Worm (Caenorhabditis elegans) whole organism, late embryonic: ENCODE measurements around the gene nsph-3.2.

ENCODE experiments used
- F13H6.1 ChIP-seq: sonication (generic microtip); optimal IDR thresholded peaks from 2 replicates; lab custom pipeline; 2016; ENCODE audit warnings: missing genetic modification characterization, missing compliant biosample characterization
- T23F11.4 ChIP-seq: fragments of 200-800 bp; sonication (Bioruptor generic); optimal IDR thresholded peaks from 2 replicates; lab custom pipeline; 2018; ENCODE audit warnings: mild to moderate bottlenecking, missing genetic modification characterization, missing compliant biosample characterization
- ahr-1 ChIP-seq: sonication (generic microtip); optimal IDR thresholded peaks from 2 replicates; lab custom pipeline; 2016; ENCODE audit warnings: missing genetic modification characterization, missing compliant biosample characterization
- ama-1 ChIP-seq: fragments of 150-350 bp; optimal IDR thresholded peaks from 2 replicates; lab custom pipeline; 2014
- ceh-14 ChIP-seq: sonication (generic microtip); optimal IDR thresholded peaks from 2 replicates; lab custom pipeline; 2016; ENCODE audit warnings: missing genotype, missing genetic modification characterization, missing compliant biosample characterization
- ceh-2 ChIP-seq: sonication (generic microtip); optimal IDR thresholded peaks from 2 replicates; lab custom pipeline; 2016; ENCODE audit warnings: missing genotype, missing genetic modification characterization, missing compliant biosample characterization
- ceh-22 ChIP-seq: sonication (generic microtip); optimal IDR thresholded peaks from 2 replicates; lab custom pipeline; 2017; ENCODE audit warnings: missing biosample characterization, missing genetic modification characterization
- ceh-24 ChIP-seq: sonication (generic microtip); optimal IDR thresholded peaks from 2 replicates; lab custom pipeline; 2016; ENCODE audit warnings: mild to moderate bottlenecking, missing genetic modification characterization, missing compliant biosample characterization
- ceh-31 ChIP-seq: sonication (generic microtip); optimal IDR thresholded peaks from 2 replicates; lab custom pipeline; 2016; ENCODE audit warnings: missing genetic modification characterization, missing compliant biosample characterization
- ceh-48 ChIP-seq: sonication (generic microtip); optimal IDR thresholded peaks from 2 replicates; lab custom pipeline; 2016; ENCODE audit warnings: missing genetic modification characterization, inconsistent platforms, missing compliant biosample characterization
- ceh-6 ChIP-seq: fragments of 200-800 bp; sonication (Bioruptor generic); optimal IDR thresholded peaks from 2 replicates; lab custom pipeline; 2018; ENCODE audit warnings: mild to moderate bottlenecking, missing genetic modification characterization, missing compliant biosample characterization
- elt-2 ChIP-seq: sonication (generic microtip); optimal IDR thresholded peaks from 2 replicates; lab custom pipeline; 2016; ENCODE audit warnings: missing genetic modification reagents, missing genetic modification characterization, missing compliant biosample characterization
- elt-4 ChIP-seq: sonication (generic microtip); optimal IDR thresholded peaks from 2 replicates; lab custom pipeline; 2016; ENCODE audit warnings: missing genetic modification characterization, missing compliant biosample characterization
- ets-4 ChIP-seq: sonication (generic microtip); optimal IDR thresholded peaks from 2 replicates; lab custom pipeline; 2016; ENCODE audit warnings: missing genetic modification characterization, missing compliant biosample characterization
- fkh-10 ChIP-seq: fragments of 150-350 bp; optimal IDR thresholded peaks from 2 replicates; lab custom pipeline; 2014; ENCODE audit warnings: missing biosample characterization, missing genetic modification reagents, missing genetic modification characterization
- fkh-6 ChIP-seq: sonication (generic microtip); optimal IDR thresholded peaks from 2 replicates; lab custom pipeline; 2016; ENCODE audit warnings: missing genetic modification characterization, missing compliant biosample characterization
- hlh-13 ChIP-seq: fragments of 200-800 bp; sonication (Bioruptor generic); optimal IDR thresholded peaks from 2 replicates; lab custom pipeline; 2018; ENCODE audit warnings: mild to moderate bottlenecking, missing genetic modification characterization, missing compliant biosample characterization
- hlh-30 ChIP-seq: sonication (generic microtip); optimal IDR thresholded peaks from 2 replicates; lab custom pipeline; 2017; ENCODE audit warnings: antibody characterized with exemption, missing genetic modification characterization, missing compliant biosample characterization; ENCODE audit not compliant: insufficient read depth
- hlh-6 ChIP-seq: sonication (generic microtip); optimal IDR thresholded peaks from 2 replicates; lab custom pipeline; 2016; ENCODE audit warnings: missing genotype, missing genetic modification characterization, missing compliant biosample characterization
- hlh-8 ChIP-seq: sonication (generic microtip); optimal IDR thresholded peaks from 2 replicates; lab custom pipeline; 2016; ENCODE audit warnings: missing genotype, missing genetic modification characterization, missing compliant biosample characterization
- lim-6 ChIP-seq: sonication (generic microtip); optimal IDR thresholded peaks from 2 replicates; lab custom pipeline; 2016; ENCODE audit warnings: missing genetic modification characterization, missing compliant biosample characterization
- madf-2 ChIP-seq: sonication (generic microtip); optimal IDR thresholded peaks from 2 replicates; lab custom pipeline; 2017; ENCODE audit warnings: missing genetic modification characterization, missing compliant biosample characterization
- mec-3 ChIP-seq: sonication (generic microtip); optimal IDR thresholded peaks from 2 replicates; lab custom pipeline; 2016; ENCODE audit warnings: borderline replicate concordance, missing genetic modification characterization, missing compliant biosample characterization
- nhr-11 ChIP-seq: fragments of 150-350 bp; optimal IDR thresholded peaks from 2 replicates; lab custom pipeline; 2014; ENCODE audit warnings: missing biosample characterization, missing genetic modification characterization
- npax-4 ChIP-seq: sonication (generic microtip); optimal IDR thresholded peaks from 2 replicates; lab custom pipeline; 2016; ENCODE audit warnings: missing genetic modification characterization, missing compliant biosample characterization
- odd-2 ChIP-seq: sonication (generic microtip); optimal IDR thresholded peaks from 2 replicates; lab custom pipeline; 2017; ENCODE audit warnings: antibody characterized with exemption, mild to moderate bottlenecking, missing genetic modification characterization, missing compliant biosample characterization
- pat-9 ChIP-seq: fragments of 200-800 bp; sonication (Bioruptor generic); optimal IDR thresholded peaks from 2 replicates; lab custom pipeline; 2018; ENCODE audit warnings: mild to moderate bottlenecking, missing genetic modification characterization, moderate library complexity, missing compliant biosample characterization
- pax-1 ChIP-seq: fragments of 150-350 bp; optimal IDR thresholded peaks from 2 replicates; lab custom pipeline; 2014; ENCODE audit warnings: missing biosample characterization, missing genetic modification characterization
- pqm-1 ChIP-seq: sonication (generic microtip); optimal IDR thresholded peaks from 2 replicates; lab custom pipeline; 2016; ENCODE audit warnings: missing genetic modification characterization, missing compliant biosample characterization
- ref-2 ChIP-seq: sonication (generic microtip); optimal IDR thresholded peaks from 2 replicates; lab custom pipeline; 2016; ENCODE audit warnings: missing genetic modification characterization, missing compliant biosample characterization
- rnt-1 ChIP-seq: sonication (generic microtip); optimal IDR thresholded peaks from 2 replicates; lab custom pipeline; 2016; ENCODE audit warnings: missing genetic modification characterization, missing compliant biosample characterization
- sox-2 ChIP-seq: fragments of 200-800 bp; sonication (Bioruptor generic); IDR thresholded peaks from 2 replicates; pipeline ENCODE4 v1.3.6; 2022; ENCODE audit warnings: missing genetic modification reagents, missing genetic modification characterization, missing compliant biosample characterization
- tbx-2 ChIP-seq: sonication (generic microtip); optimal IDR thresholded peaks from 2 replicates; lab custom pipeline; 2016; ENCODE audit warnings: missing genetic modification characterization, missing compliant biosample characterization
- ttx-3 ChIP-seq: sonication (generic microtip); optimal IDR thresholded peaks from 2 replicates; lab custom pipeline; 2016; ENCODE audit warnings: missing genetic modification reagents, missing genetic modification characterization, missing compliant biosample characterization
- unc-3 ChIP-seq, 2 experiments: fragments of 200-800 bp in 1 of 2; sonication (Bioruptor generic) in 1 of 2; sonication (generic microtip) in 1 of 2; conservative IDR thresholded peaks in 1 of 2; optimal IDR thresholded peaks in 1 of 2; 2 replicates each; pipeline versions ENCODE4 v1.3.6 to Lab custom; 2016 to 2022; ENCODE audit warnings: missing compliant biosample characterization in 2 of 2, missing genetic modification characterization in 2 of 2, missing genetic modification reagents in 1 of 2
- unc-42 ChIP-seq: sonication (generic microtip); optimal IDR thresholded peaks from 2 replicates; lab custom pipeline; 2016; ENCODE audit warnings: missing genotype, missing genetic modification characterization, missing compliant biosample characterization
- unc-55 ChIP-seq: sonication (generic microtip); optimal IDR thresholded peaks from 2 replicates; lab custom pipeline; 2017; ENCODE audit warnings: missing biosample characterization, missing genetic modification reagents, missing genetic modification characterization
- unc-86 ChIP-seq: sonication (generic microtip); optimal IDR thresholded peaks from 2 replicates; lab custom pipeline; 2016; ENCODE audit warnings: missing genetic modification characterization, missing compliant biosample characterization
- zip-5 ChIP-seq: sonication (generic microtip); optimal IDR thresholded peaks from 2 replicates; lab custom pipeline; 2016; ENCODE audit warnings: missing genetic modification characterization, missing compliant biosample characterization

The nsph-3.2 gene

ce11 chrIV:10112570-10112969 lies at the start of gene nsph-3.2:
Gene nsph-3.2, plus strand, starts transcription at chrIV:10112870.
- TF ChIP-seq fkh-10 (GFP tag; lab: Kevin White, UChicago) (no peak), hlh-8 (no peak), F13H6.1 (no peak), nhr-11 (no peak), ceh-2 (tag; lab: Kevin White, UChicago) (no peak), ceh-31 (tag; lab: Kevin White, UChicago) (no peak), ets-4 (tag; lab: Kevin White, UChicago) (no peak), ceh-48 (tag; lab: Kevin White, UChicago) (no peak), elt-4 (tag; lab: Kevin White, UChicago) (no peak), pat-9 (tag; lab: Kevin White, UChicago) (no peak), ttx-3 (tag; lab: Kevin White, UChicago) (no peak), mec-3 (tag; lab: Kevin White, UChicago) (no peak), ceh-24 (tag; lab: Kevin White, UChicago) (no peak), ceh-14 (tag; lab: Kevin White, UChicago) (no peak)

- TF ChIP-seq T23F11.4 (GFP tag; lab: Kevin White, UChicago) = no peak
- no peak for TF ChIP-seq ttx-3 (tag; lab: Kevin White, UChicago)
- no peak for TF ChIP-seq odd-2 (tag; lab: Kevin White, UChicago)
- no peak for TF ChIP-seq unc-3 (GFP tag; conservative IDR thresholded peaks at IDR 0.05; lab: Robert Waterston, UW)
- no peak for TF ChIP-seq unc-3 (tag; optimal IDR thresholded peaks at IDR 0.05; lab: Kevin White, UChicago)
- TF ChIP-seq tbx-2 (tag; lab: Kevin White, UChicago) = no peak
- TF ChIP-seq npax-4 = no peak
- TF ChIP-seq fkh-6 = no peak
- TF ChIP-seq pqm-1 = no peak
- no peak for TF ChIP-seq hlh-30 (tag; lab: Kevin White, UChicago)
Observed at ce11 chrIV:10063941-10064340, 48.7 kb upstream of the nsph-3.2 start.

DNA sequence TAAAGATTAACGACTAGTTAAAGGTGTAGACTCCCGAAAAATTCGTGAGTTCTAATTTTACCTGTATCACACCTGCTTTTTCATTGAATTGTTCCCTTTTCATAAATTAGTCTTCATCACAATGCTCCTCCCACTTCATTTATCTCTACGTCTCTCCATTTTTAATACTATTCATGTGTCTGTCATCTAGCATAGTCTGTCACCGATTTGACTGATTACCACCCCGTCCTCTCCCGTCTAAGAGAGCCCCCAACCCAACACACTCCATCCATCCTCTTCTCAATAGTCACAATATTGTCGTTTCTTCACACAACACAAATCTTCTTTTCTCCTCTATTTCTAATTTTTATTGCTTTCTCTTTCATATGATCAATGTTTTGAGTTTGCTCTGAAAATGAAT lies 47.5 kb upstream of the nsph-3.2 start:
- TF ChIP-seq unc-55 (GFP tag; lab: Kevin White, UChicago) = peak; percentile 99
- no peak for TF ChIP-seq ref-2 (tag; lab: Kevin White, UChicago)
- TF ChIP-seq T23F11.4 (GFP tag; lab: Kevin White, UChicago) = no peak
- no peak for TF ChIP-seq lim-6

DNA sequence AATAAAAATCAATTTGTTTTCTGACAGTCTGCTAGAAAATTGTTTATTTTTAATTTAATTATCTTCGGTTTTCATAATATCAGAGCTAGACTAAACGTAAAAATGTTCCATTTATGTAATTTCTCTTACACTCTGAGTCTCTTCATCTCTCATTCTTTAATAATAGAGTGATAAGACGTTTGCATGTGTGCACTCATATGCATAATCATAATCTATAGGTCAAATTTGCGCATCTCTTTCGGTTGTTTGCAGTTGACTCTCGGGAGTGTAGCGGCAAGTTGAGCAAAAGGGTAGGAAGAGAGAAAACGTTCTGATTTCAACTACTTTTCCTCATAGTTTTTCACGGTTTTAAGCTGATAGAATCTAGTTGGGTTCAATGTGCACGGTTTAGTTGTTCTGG lies 46.2 kb upstream of the nsph-3.2 start:
- TF ChIP-seq elt-2 = peak; percentile 54
- peak; percentile 38 for TF ChIP-seq pax-1 (tag; lab: Kevin White, UChicago)
- no peak for TF ChIP-seq ceh-6 (GFP tag; lab: Kevin White, UChicago)

- no peak for TF ChIP-seq ahr-1 (tag; lab: Kevin White, UChicago)
- no peak for TF ChIP-seq hlh-13 (GFP tag; lab: Kevin White, UChicago)
- peak; percentile 11 for TF ChIP-seq unc-42 (tag; lab: Kevin White, UChicago)
Observed at ce11 chrIV:10067541-10067940, 45.1 kb upstream of the nsph-3.2 start, which contains the start of gene cwn-2. Gene cwn-2, plus strand, starts transcription at chrIV:10067816.

DNA sequence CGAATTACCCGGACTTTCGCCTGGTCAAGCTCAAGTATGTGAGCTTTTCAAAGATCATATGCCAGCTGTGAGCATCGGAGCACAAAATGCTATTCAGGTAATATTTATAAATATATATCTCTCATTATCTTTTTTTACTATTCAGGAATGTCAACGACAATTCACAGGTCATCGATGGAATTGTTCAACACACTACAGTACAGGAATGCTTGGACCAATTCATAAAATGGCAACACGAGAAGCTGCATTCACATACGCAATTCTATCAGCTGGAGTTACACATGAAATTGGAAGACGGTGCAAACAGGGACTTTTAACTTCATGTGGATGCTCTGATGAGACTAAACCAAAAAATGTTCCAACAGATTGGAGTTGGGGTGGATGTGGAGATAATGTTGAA lies 44.4 kb upstream of the nsph-3.2 start:
- no peak for TF ChIP-seq ceh-22
- no peak for TF ChIP-seq elt-2
- no peak for TF ChIP-seq hlh-6
- no peak for TF ChIP-seq rnt-1 (tag; lab: Kevin White, UChicago)
- TF ChIP-seq ahr-1 (tag; lab: Kevin White, UChicago) = no peak
- TF ChIP-seq zip-5 (tag; lab: Kevin White, UChicago) = no peak
- no peak for TF ChIP-seq fkh-10 (GFP tag; lab: Kevin White, UChicago)
- TF ChIP-seq ets-4 (tag; lab: Kevin White, UChicago) = no peak
- TF ChIP-seq sox-2 (GFP tag; lab: Robert Waterston, UW) = no peak
- no peak for TF ChIP-seq ama-1 (lab: Kevin White, UChicago)
- no peak for TF ChIP-seq madf-2 (tag; lab: Kevin White, UChicago)
- no peak for TF ChIP-seq hlh-8
- no peak for TF ChIP-seq unc-86 (tag; lab: Kevin White, UChicago)
